Worm (Caenorhabditis elegans) whole organism, L4 larva: ENCODE data around the gene C49F5.13.

ENCODE experiments used
- D1046.2 ChIP-seq: fragments of 200-800 bp; sonication (Bioruptor generic); IDR thresholded peaks from 2 replicates; pipeline ENCODE4 v1.3.6; 2022; ENCODE audit warnings: missing genetic modification characterization, missing compliant biosample characterization
- R02D3.7 ChIP-seq: fragments of 150-350 bp; sonication (generic microtip); optimal IDR thresholded peaks from 3 replicates; lab custom pipeline; 2014; ENCODE audit warnings: missing biosample characterization, missing genetic modification characterization
- Y105C5A.15 ChIP-seq: fragments of 200-800 bp; sonication (Bioruptor generic); IDR thresholded peaks from 2 replicates; pipeline ENCODE4 v1.3.6; 2022; ENCODE audit warnings: missing genetic modification characterization, missing compliant biosample characterization
- Y48G9A.11 ChIP-seq: fragments of 200-800 bp; sonication (Bioruptor generic); IDR thresholded peaks from 2 replicates; pipeline ENCODE4 v1.3.6; 2022; ENCODE audit warnings: missing genetic modification reagents, missing genetic modification characterization, missing compliant biosample characterization
- ZK337.2 ChIP-seq: fragments of 200-800 bp; sonication (Bioruptor generic); IDR thresholded peaks from 2 replicates; pipeline ENCODE4 v1.3.6; 2022; ENCODE audit warnings: missing genetic modification reagents, missing genetic modification characterization, missing compliant biosample characterization
- aha-1 ChIP-seq: fragments of 150-350 bp; peaks from one replicate; lab custom pipeline; 2014; ENCODE audit warnings: missing biosample characterization, missing genetic modification characterization
- ama-1 ChIP-seq: fragments of 150-350 bp; optimal IDR thresholded peaks from 2 replicates; lab custom pipeline; 2014; ENCODE audit warnings: inconsistent platforms, mixed read lengths
- attf-4 ChIP-seq: sonication (generic microtip); optimal IDR thresholded peaks from 3 replicates; lab custom pipeline; 2017; ENCODE audit warnings: missing biosample characterization, missing genetic modification characterization
- ceh-28 ChIP-seq: fragments of 150-350 bp; optimal IDR thresholded peaks from 2 replicates; lab custom pipeline; 2014; ENCODE audit warnings: missing biosample characterization, missing genetic modification reagents, missing genetic modification characterization
- ceh-44 ChIP-seq: fragments of 200-800 bp; sonication (Bioruptor generic); IDR thresholded peaks from 2 replicates; pipeline ENCODE4 v1.3.6; 2022; ENCODE audit warnings: missing genetic modification reagents, missing genetic modification characterization, missing compliant biosample characterization
- daf-16 ChIP-seq, 3 experiments: sonication (generic microtip); optimal IDR thresholded peaks; 2 replicates each; lab custom pipeline; 2016 to 2017; ENCODE audit warnings: missing genetic modification characterization in 3 of 3, missing genetic modification reagents in 3 of 3, mild to moderate bottlenecking in 2 of 3, missing compliant biosample characterization in 2 of 3, missing biosample characterization in 1 of 3, moderate library complexity in 1 of 3
- daf-19 ChIP-seq: fragments of 200-800 bp; sonication (Bioruptor generic); conservative IDR thresholded peaks from 2 replicates; pipeline ENCODE4 v1.3.6; 2022; ENCODE audit warnings: missing genetic modification characterization, missing compliant biosample characterization
- dmd-8 ChIP-seq: fragments of 200-800 bp; sonication (Bioruptor generic); IDR thresholded peaks from 2 replicates; pipeline ENCODE4 v1.3.6; 2022; ENCODE audit warnings: missing genetic modification characterization, missing compliant biosample characterization
- dve-1 ChIP-seq: sonication (generic microtip); optimal IDR thresholded peaks from 2 replicates; lab custom pipeline; 2017; ENCODE audit warnings: antibody characterized with exemption, mild to moderate bottlenecking, missing genetic modification characterization, missing compliant biosample characterization; ENCODE audit not compliant: insufficient read depth
- egl-43 ChIP-seq: fragments of 200-800 bp; sonication (Bioruptor generic); IDR thresholded peaks from 2 replicates; pipeline ENCODE4 v1.3.6; 2022; ENCODE audit warnings: missing genetic modification reagents, missing genetic modification characterization, missing compliant biosample characterization
- lim-7 ChIP-seq: fragments of 200-800 bp; sonication (Bioruptor generic); IDR thresholded peaks from 2 replicates; pipeline ENCODE4 v1.3.6; 2022; ENCODE audit warnings: missing genetic modification characterization, missing compliant biosample characterization
- lin-13 ChIP-seq: fragments of 150-350 bp; optimal IDR thresholded peaks from 2 replicates; lab custom pipeline; 2014; ENCODE audit warnings: missing biosample characterization, missing genetic modification reagents, missing genetic modification characterization
- lin-39 ChIP-seq: fragments of 150-350 bp; optimal IDR thresholded peaks from 2 replicates; lab custom pipeline; 2014; ENCODE audit warnings: missing biosample characterization, missing genetic modification reagents, missing genetic modification characterization
- lir-3 ChIP-seq: sonication (generic microtip); optimal IDR thresholded peaks from 2 replicates; lab custom pipeline; 2016; ENCODE audit warnings: mild to moderate bottlenecking, missing genetic modification characterization, missing compliant biosample characterization
- madf-9 ChIP-seq: fragments of 200-800 bp; sonication (Bioruptor generic); conservative IDR thresholded peaks from 2 replicates; pipeline ENCODE4 v1.3.6; 2022; ENCODE audit warnings: missing genetic modification reagents, missing genetic modification characterization, missing compliant biosample characterization
- mdt-29 ChIP-seq: fragments of 200-800 bp; sonication (Bioruptor generic); IDR thresholded peaks from 2 replicates; pipeline ENCODE4 v1.3.6; 2022; ENCODE audit warnings: missing genetic modification reagents, missing genetic modification characterization, missing compliant biosample characterization
- mxl-2 ChIP-seq: fragments of 200-800 bp; sonication (Bioruptor generic); conservative IDR thresholded peaks from 2 replicates; pipeline ENCODE4 v1.3.6; 2022; ENCODE audit warnings: missing genetic modification reagents, missing genetic modification characterization, missing compliant biosample characterization
- mxl-3 ChIP-seq: fragments of 200-800 bp; sonication (Bioruptor generic); optimal IDR thresholded peaks from 2 replicates; lab custom pipeline; 2018; ENCODE audit warnings: mild to moderate bottlenecking, missing genetic modification characterization, missing compliant biosample characterization
- nhr-10 ChIP-seq: fragments of 150-350 bp; optimal IDR thresholded peaks from 2 replicates; lab custom pipeline; 2014; ENCODE audit warnings: missing biosample characterization, missing genetic modification characterization
- nhr-41 ChIP-seq: fragments of 200-800 bp; sonication (Bioruptor generic); IDR thresholded peaks from 2 replicates; pipeline ENCODE4 v1.3.6; 2022; ENCODE audit warnings: missing genetic modification reagents, missing genetic modification characterization, missing compliant biosample characterization
- nhr-42 ChIP-seq: fragments of 200-800 bp; sonication (Bioruptor generic); IDR thresholded peaks from 2 replicates; pipeline ENCODE4 v1.3.6; 2022; ENCODE audit warnings: missing genetic modification characterization, missing compliant biosample characterization
- pha-4 ChIP-seq, 2 experiments: fragments of 150-350 bp in 1 of 2; fragments of 200-800 bp in 1 of 2; sonication (Bioruptor generic) in 1 of 2; IDR thresholded peaks in 1 of 2; optimal IDR thresholded peaks in 1 of 2; 2 replicates each; pipeline versions ENCODE4 v1.3.6 to Lab custom; 2014 to 2022; ENCODE audit warnings: missing genetic modification characterization in 2 of 2, missing genetic modification reagents in 2 of 2, missing biosample characterization in 1 of 2, missing compliant biosample characterization in 1 of 2
- sdz-12 ChIP-seq: fragments of 200-800 bp; sonication (Bioruptor generic); optimal IDR thresholded peaks from 2 replicates; lab custom pipeline; 2018; ENCODE audit warnings: mild to moderate bottlenecking, missing genetic modification characterization, missing compliant biosample characterization
- snpc-1.2 ChIP-seq: fragments of 200-800 bp; sonication (Bioruptor generic); IDR thresholded peaks from 2 replicates; pipeline ENCODE4 v1.3.6; 2022; ENCODE audit warnings: missing genetic modification reagents, missing genetic modification characterization, missing compliant biosample characterization
- spr-1 ChIP-seq: sonication (generic microtip); optimal IDR thresholded peaks from 2 replicates; lab custom pipeline; 2016; ENCODE audit warnings: mild to moderate bottlenecking, missing genetic modification characterization, missing compliant biosample characterization
- spr-3 ChIP-seq: fragments of 200-800 bp; sonication (Bioruptor generic); optimal IDR thresholded peaks from 2 replicates; lab custom pipeline; 2018; ENCODE audit warnings: mild to moderate bottlenecking, missing genetic modification characterization, missing compliant biosample characterization
- tag-97 ChIP-seq: fragments of 200-800 bp; sonication (Bioruptor generic); IDR thresholded peaks from 2 replicates; pipeline ENCODE4 v1.3.6; 2022; ENCODE audit warnings: missing genetic modification characterization, missing compliant biosample characterization
- tra-1 ChIP-seq: fragments of 200-800 bp; sonication (Bioruptor generic); IDR thresholded peaks from 2 replicates; pipeline ENCODE4 v1.3.6; 2022; ENCODE audit warnings: missing genetic modification reagents, missing genetic modification characterization, missing compliant biosample characterization
- vab-7 ChIP-seq: fragments of 200-800 bp; sonication (Bioruptor generic); IDR thresholded peaks from 2 replicates; pipeline ENCODE4 v1.3.6; 2022; ENCODE audit warnings: missing genetic modification reagents, missing genetic modification characterization, missing compliant biosample characterization
- zfp-2 ChIP-seq: sonication (generic microtip); optimal IDR thresholded peaks from 2 replicates; lab custom pipeline; 2016; ENCODE audit warnings: mild to moderate bottlenecking, missing genetic modification characterization, missing compliant biosample characterization

C49F5.13 gene

ce11 chrX:11925243-11925642 lies 36.0 kb upstream of the C49F5.13 start (continued):
- no peak for TF ChIP-seq ama-1 (lab: Kevin White, UChicago)

ce11 chrX:11927585-11927984 lies 33.6 kb upstream of the C49F5.13 start, which contains the start of gene F55G7.4:
F55G7.4 (plus strand) TSS chrX:11927885.
- TF ChIP-seq tag-97 (GFP tag; lab: Robert Waterston, UW) (no peak), Y105C5A.15 (GFP tag; lab: Robert Waterston, UW) (no peak), dve-1 (no peak), nhr-10 (no peak), Y48G9A.11 (GFP tag; lab: Robert Waterston, UW) (no peak), spr-3 (GFP tag; lab: Kevin White, UChicago) (no peak), mxl-2 (GFP tag; lab: Robert Waterston, UW) (no peak)

ce11 chrX:11931559-11931958 lies 29.6 kb upstream of the C49F5.13 start, which contains the start of gene dot-1.4:
dot-1.4 (minus strand) TSS chrX:11931659.
- TF ChIP-seq tra-1 (no peak), sdz-12 (GFP tag; lab: Kevin White, UChicago) (no peak), egl-43 (GFP tag; lab: Robert Waterston, UW) (no peak), nhr-10 (no peak), mxl-3 (GFP tag; lab: Kevin White, UChicago) (no peak), aha-1 (tag; lab: Kevin White, UChicago) (no peak)
- TF ChIP-seq, all 104 proteins: peak for 0

- TF ChIP-seq lin-39 (no peak), D1046.2 (GFP tag; lab: Robert Waterston, UW) (no peak), nhr-42 (GFP tag; lab: Robert Waterston, UW) (no peak), lir-3 (tag; lab: Kevin White, UChicago) (peak; percentile 7), vab-7 (GFP tag; lab: Robert Waterston, UW) (peak; percentile 66; the same call in 1 of the 2 replicates), ceh-44 (GFP tag; lab: Robert Waterston, UW) (0 out of 2 replicates have a peak, but pooled peaks have one; percentile 49), daf-19 (0 out of 2 replicates have a peak, but pooled peaks have one; percentile 45), R02D3.7 (tag; lab: Kevin White, UChicago) (no peak), aha-1 (tag; lab: Kevin White, UChicago) (peak; percentile 33), madf-9 (no peak), pha-4 (GFP tag; IDR thresholded peaks at IDR 0.05; lab: Robert Waterston, UW) (peak; percentile 67; the same call in 1 of the 2 replicates), pha-4 (tag; optimal IDR thresholded peaks at IDR 0.05; lab: Kevin White, UChicago) (no peak), snpc-1.2 (GFP tag; lab: Robert Waterston, UW) (peak; percentile 93), daf-16 (GFP tag; optimal IDR thresholded peaks at IDR 0.05; lab: Kevin White, UChicago) (peak in 1 of 2 experiments; percentile 41), daf-16 (tag; optimal IDR thresholded peaks at IDR 0.05; lab: Kevin White, UChicago) (peak; percentile 41), zfp-2 (no peak), dmd-8 (GFP tag; lab: Robert Waterston, UW) (peak; percentile 84), Y105C5A.15 (GFP tag; lab: Robert Waterston, UW) (no peak), lim-7 (peak; percentile 82; the same call in 1 of the 2 replicates), ceh-28 (no peak), ZK337.2 (no peak), tra-1 (peak; percentile 65), attf-4 (tag; lab: Kevin White, UChicago) (no peak), nhr-41 (GFP tag; lab: Robert Waterston, UW) (0 out of 2 replicates have a peak, but pooled peaks have one; percentile 10), mdt-29 (no peak), sdz-12 (GFP tag; lab: Kevin White, UChicago) (no peak), lin-13 (GFP tag; lab: Kevin White, UChicago) (no peak), Y48G9A.11 (GFP tag; lab: Robert Waterston, UW) (peak; percentile 75), spr-1 (no peak)
Measured at ce11 chrX:11933547-11933946, 27.7 kb upstream of the C49F5.13 start.
